Worm (Caenorhabditis elegans): ENCODE data around the gene srh-141.

DNA sequence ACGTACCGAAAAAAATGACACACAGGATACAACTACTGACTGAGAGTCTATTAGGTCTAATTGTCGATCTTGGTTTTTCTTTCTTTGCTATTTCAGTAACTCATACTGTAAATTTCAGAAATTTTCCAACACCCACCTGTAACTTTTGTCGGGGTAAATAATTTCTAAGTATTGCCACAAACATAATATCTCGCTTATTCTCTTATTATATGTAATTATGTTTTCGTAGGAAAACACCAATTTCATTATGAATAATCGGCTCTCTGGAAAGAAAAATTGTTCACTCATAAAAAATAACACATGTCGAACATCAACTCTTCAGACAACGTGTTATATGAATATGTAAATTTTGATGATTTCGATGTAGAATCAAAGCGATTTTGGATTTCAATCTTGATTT is 23.0 kb upstream of the srh-141 start, which contains the start of gene srw-48:
- TF ChIP-seq K12H6.12 (tag; optimal IDR thresholded peaks at IDR 0.05) = no peak
- no peak for TF ChIP-seq lin-40 (tag; optimal IDR thresholded peaks at IDR 0.05)
- no peak for TF ChIP-seq madf-8 (GFP tag; conservative IDR thresholded peaks at IDR 0.05)
- TF ChIP-seq ceh-100 (GFP tag; IDR thresholded peaks at IDR 0.05) = no peak

All from whole organism, young adult.